Worm (Caenorhabditis elegans) whole organism, mixed stage, embryonic: Measurements from ENCODE around the gene pygo-1.

Source experiments
- bed-3 ChIP-seq: fragments of 200-800 bp; sonication (Bioruptor generic); optimal IDR thresholded peaks from 3 replicates; lab custom pipeline; 2018; ENCODE audit warnings: mild to moderate bottlenecking, missing genetic modification characterization, moderate library complexity, missing compliant biosample characterization
- blmp-1 ChIP-seq: fragments of 150-350 bp; optimal IDR thresholded peaks from 2 replicates; lab custom pipeline; 2014; ENCODE audit warnings: missing biosample characterization, missing genetic modification characterization
- elt-1 ChIP-seq: sonication (generic microtip); optimal IDR thresholded peaks from 2 replicates; lab custom pipeline; 2017; ENCODE audit warnings: missing genetic modification characterization, mild to moderate bottlenecking, missing compliant biosample characterization, antibody characterized with exemption, moderate library complexity, borderline replicate concordance; ENCODE audit not compliant: insufficient read depth
- flh-1 ChIP-seq: fragments of 200-800 bp; sonication (Bioruptor generic); optimal IDR thresholded peaks from 2 replicates; lab custom pipeline; 2018; ENCODE audit warnings: mild to moderate bottlenecking, missing genetic modification characterization, moderate library complexity, missing compliant biosample characterization
- ham-2 ChIP-seq: fragments of 200-800 bp; sonication (Bioruptor generic); optimal IDR thresholded peaks from 2 replicates; lab custom pipeline; 2018; ENCODE audit warnings: mild to moderate bottlenecking, missing genetic modification characterization, missing compliant biosample characterization
- mab-5 ChIP-seq: fragments of 150-350 bp; optimal IDR thresholded peaks from 2 replicates; lab custom pipeline; 2014; ENCODE audit warnings: missing biosample characterization, missing genetic modification characterization
- nhr-12 ChIP-seq: fragments of 150-350 bp; optimal IDR thresholded peaks from 2 replicates; lab custom pipeline; 2014; ENCODE audit warnings: missing biosample characterization, missing genetic modification characterization
- pha-4 ChIP-seq: fragments of 150-350 bp; optimal IDR thresholded peaks from 2 replicates; lab custom pipeline; 2018; ENCODE audit warnings: missing biosample characterization, missing genetic modification reagents, missing genetic modification characterization
- snpc-4 ChIP-seq: fragments of 150-350 bp; optimal IDR thresholded peaks from 2 replicates; lab custom pipeline; 2014; ENCODE audit warnings: missing biosample characterization, missing genetic modification characterization
- unc-39 ChIP-seq: fragments of 150-350 bp; optimal IDR thresholded peaks from 2 replicates; lab custom pipeline; 2014; ENCODE audit warnings: missing biosample characterization, missing genetic modification characterization
- unc-62 ChIP-seq: fragments of 150-350 bp; optimal IDR thresholded peaks from 2 replicates; lab custom pipeline; 2014; ENCODE audit warnings: missing biosample characterization, missing genetic modification reagents, missing genetic modification characterization

ce11 chrIV:5109943-5110342 is 26.8 kb downstream of the pygo-1 start:
- TF ChIP-seq unc-39 = no peak
- TF ChIP-seq pha-4 (tag; lab: Kevin White, UChicago) = no peak
- no peak for TF ChIP-seq flh-1 (GFP tag; lab: Kevin White, UChicago)
- no peak for TF ChIP-seq mab-5 (tag; lab: Kevin White, UChicago)
- no peak for TF ChIP-seq blmp-1
- TF ChIP-seq nhr-12 = no peak
- no peak for TF ChIP-seq bed-3 (GFP tag; lab: Kevin White, UChicago)
- TF ChIP-seq ham-2 = no peak
- peak; percentile 62 for TF ChIP-seq elt-1 (tag; lab: Kevin White, UChicago)
- no peak for TF ChIP-seq unc-62 (GFP tag; lab: Kevin White, UChicago)
- TF ChIP-seq snpc-4 = no peak
